Worm (Caenorhabditis elegans): ENCODE results near the gene agl-1.
"Not testable (repeated sequence)": the region's sequence is repeated elsewhere in the genome, so short reads cannot be mapped to it uniquely, and the experiment has no call there.

ce11 chrII:14344166-14344565 is 13.7 kb downstream of the agl-1 start, which contains the start of gene ddl-3:
- TF ChIP-seq ref-2 (tag; optimal IDR thresholded peaks at IDR 0.05); unc-55 (GFP tag; optimal IDR thresholded peaks at IDR 0.05); fkh-6 (tag; optimal IDR thresholded peaks at IDR 0.05); dmd-4 (tag; optimal IDR thresholded peaks at IDR 0.05; ENCODE audit: borderline replicate concordance); ceh-22 (tag; optimal IDR thresholded peaks at IDR 0.05); unc-86 (tag; optimal IDR thresholded peaks at IDR 0.05); nfya-1 (tag; optimal IDR thresholded peaks at IDR 0.05); sox-2 (GFP tag; IDR thresholded peaks at IDR 0.05); ceh-30 (tag; optimal IDR thresholded peaks at IDR 0.05): not testable (repeated sequence)

Data from whole organism, late embryonic.